Fruit fly (Drosophila melanogaster) whole organism, embryonic: ENCODE data around the gene Ir87a.
A peak's percentile ranks its signal among the peaks of the same experiment; 100 is the strongest.

Experiments used
- Bdp1 ChIP-seq: fragments of 200-800 bp; sonication (Bioruptor generic); optimal IDR thresholded peaks from 3 replicates; lab custom pipeline; 2016; ENCODE audit warnings: missing biosample characterization, missing genetic modification characterization
- CG11456 ChIP-seq: fragments of 200-800 bp; sonication (Bioruptor generic); IDR thresholded peaks from 3 replicates; pipeline ENCODE4 v1.3.6; 2022; ENCODE audit warnings: missing biosample characterization, missing genetic modification characterization
- CG11504 ChIP-seq: fragments of 200-800 bp; sonication (Bioruptor generic); optimal IDR thresholded peaks from 3 replicates; lab custom pipeline; 2019; ENCODE audit warnings: missing biosample characterization, mild to moderate bottlenecking, missing genetic modification characterization, moderate library complexity
- CG12155 ChIP-seq: fragments of 200-800 bp; sonication (Bioruptor generic); optimal IDR thresholded peaks from 3 replicates; lab custom pipeline; 2016; ENCODE audit warnings: missing biosample characterization, missing genetic modification characterization
- CG13894 ChIP-seq: fragments of 200-800 bp; sonication (Bioruptor generic); optimal IDR thresholded peaks from 3 replicates; lab custom pipeline; 2018; ENCODE audit warnings: missing biosample characterization, mild to moderate bottlenecking, missing genetic modification characterization, moderate library complexity
- CG15011 ChIP-seq: fragments of 200-800 bp; sonication (Bioruptor generic); optimal IDR thresholded peaks from 3 replicates; lab custom pipeline; 2018; ENCODE audit warnings: missing biosample characterization, mild to moderate bottlenecking, missing genetic modification characterization
- CG15514 ChIP-seq: fragments of 200-800 bp; sonication (Bioruptor generic); optimal IDR thresholded peaks from 3 replicates; lab custom pipeline; 2017; ENCODE audit warnings: missing biosample characterization, missing genetic modification characterization, mild to moderate bottlenecking, moderate library complexity, missing genetic modification reagents
- CG15601 ChIP-seq: fragments of 200-800 bp; sonication (Bioruptor generic); optimal IDR thresholded peaks from 3 replicates; lab custom pipeline; 2019; ENCODE audit warnings: missing biosample characterization, mild to moderate bottlenecking, missing genetic modification characterization, moderate library complexity
- CG17361 ChIP-seq: fragments of 200-800 bp; sonication (Bioruptor generic); IDR thresholded peaks from 3 replicates; pipeline ENCODE4 v1.3.6; 2022; ENCODE audit warnings: missing biosample characterization, missing genetic modification characterization
- CG17829 ChIP-seq: fragments of 200-800 bp; optimal IDR thresholded peaks from 2 replicates; lab custom pipeline; 2019; ENCODE audit warnings: missing biosample characterization, mild to moderate bottlenecking, missing genetic modification characterization, moderate library complexity
- CG18011 ChIP-seq: fragments of 200-800 bp; sonication (Bioruptor generic); optimal IDR thresholded peaks from 2 replicates; lab custom pipeline; 2017; ENCODE audit warnings: missing biosample characterization, missing genetic modification characterization, mild to moderate bottlenecking, moderate library complexity, missing genotype
- CG1832 ChIP-seq: fragments of 200-800 bp; sonication (Bioruptor generic); optimal IDR thresholded peaks from 2 replicates; lab custom pipeline; 2017; ENCODE audit warnings: missing biosample characterization, mild to moderate bottlenecking, missing genetic modification characterization, inconsistent platforms
- CG2120 ChIP-seq: fragments of 200-800 bp; sonication (Bioruptor generic); optimal IDR thresholded peaks from 3 replicates; lab custom pipeline; 2016; ENCODE audit warnings: missing biosample characterization, missing genetic modification characterization
- CG32532 ChIP-seq: fragments of 200-800 bp; sonication (Bioruptor generic); IDR thresholded peaks from 2 replicates; pipeline ENCODE4 v1.3.6; 2022; ENCODE audit warnings: missing biosample characterization, missing genetic modification characterization
- CG4404 ChIP-seq: fragments of 200-800 bp; sonication (Bioruptor generic); IDR thresholded peaks from 2 replicates; pipeline ENCODE4 v1.3.6; 2022; ENCODE audit warnings: missing biosample characterization, missing genetic modification characterization
- D19A ChIP-seq: fragments of 200-800 bp; optimal IDR thresholded peaks from 3 replicates; lab custom pipeline; 2019; ENCODE audit warnings: missing biosample characterization, mild to moderate bottlenecking, missing genetic modification characterization, moderate library complexity
- Ets97D ChIP-seq: fragments of 200-800 bp; sonication (Bioruptor generic); optimal IDR thresholded peaks from 3 replicates; lab custom pipeline; 2016; ENCODE audit warnings: missing biosample characterization, missing genetic modification characterization
- Hmr ChIP-seq: fragments of 200-800 bp; sonication (Bioruptor generic); optimal IDR thresholded peaks from 3 replicates; lab custom pipeline; 2017; ENCODE audit warnings: mild to moderate bottlenecking, missing biosample characterization, missing genetic modification reagents, missing genetic modification characterization
- Hr39 ChIP-seq: fragments of >200 bp; optimal IDR thresholded peaks from 2 replicates; lab custom pipeline; 2017
- Jarid2 ChIP-seq: fragments of 200-800 bp; sonication (Bioruptor generic); optimal IDR thresholded peaks from 3 replicates; lab custom pipeline; 2017; ENCODE audit warnings: mild to moderate bottlenecking, missing biosample characterization, missing genetic modification reagents, missing genetic modification characterization
- Lpt ChIP-seq: fragments of >200 bp; optimal IDR thresholded peaks from 2 replicates; lab custom pipeline; 2018; ENCODE audit warnings: missing biosample characterization, missing genetic modification characterization
- MESR4 ChIP-seq: fragments of 200-800 bp; sonication (Bioruptor generic); optimal IDR thresholded peaks from 2 replicates; lab custom pipeline; 2018; ENCODE audit warnings: missing biosample characterization, mild to moderate bottlenecking, missing genetic modification characterization, moderate library complexity
- MTF-1 ChIP-seq: fragments of 200-800 bp; sonication (Bioruptor generic); optimal IDR thresholded peaks from 2 replicates; lab custom pipeline; 2018; ENCODE audit warnings: missing biosample characterization, mild to moderate bottlenecking, missing genetic modification characterization, borderline replicate concordance
- Oaz ChIP-seq: fragments of 200-800 bp; sonication (Bioruptor generic); IDR thresholded peaks from 2 replicates; pipeline ENCODE4 v1.3.6; 2022; ENCODE audit warnings: missing biosample characterization, missing genetic modification characterization
- Oli ChIP-seq: fragments of 200-800 bp; sonication (Bioruptor generic); optimal IDR thresholded peaks from 2 replicates; lab custom pipeline; 2018; ENCODE audit warnings: missing biosample characterization, mild to moderate bottlenecking, missing genetic modification characterization, moderate library complexity
- PHDP ChIP-seq: fragments of 200-800 bp; sonication (Bioruptor generic); optimal IDR thresholded peaks from 3 replicates; lab custom pipeline; 2018; ENCODE audit warnings: missing biosample characterization, mild to moderate bottlenecking, missing genetic modification characterization, moderate library complexity
- Usf ChIP-seq: fragments of 200-800 bp; sonication (Bioruptor generic); optimal IDR thresholded peaks from 2 replicates; lab custom pipeline; 2017; ENCODE audit warnings: missing genotype, missing biosample characterization, missing genetic modification characterization
- az2 ChIP-seq: fragments of 200-800 bp; sonication (Bioruptor generic); optimal IDR thresholded peaks from 3 replicates; lab custom pipeline; 2016; ENCODE audit warnings: missing biosample characterization, missing genetic modification characterization
- btn ChIP-seq: fragments of 200-800 bp; sonication (Bioruptor generic); optimal IDR thresholded peaks from 2 replicates; lab custom pipeline; 2016; ENCODE audit warnings: missing biosample characterization, missing genetic modification characterization
- croc ChIP-seq: fragments of 200-800 bp; sonication (Bioruptor generic); conservative IDR thresholded peaks from 3 replicates; pipeline ENCODE4 v1.3.6; 2022; ENCODE audit warnings: missing biosample characterization, missing genetic modification characterization
- da ChIP-seq: fragments of 200-800 bp; sonication (Bioruptor generic); optimal IDR thresholded peaks from 2 replicates; lab custom pipeline; 2016; ENCODE audit warnings: missing biosample characterization, missing genetic modification characterization
- dan ChIP-seq: fragments of 200-800 bp; sonication (Bioruptor generic); IDR thresholded peaks from 2 replicates; pipeline ENCODE4 v1.3.6; 2022; ENCODE audit warnings: missing biosample characterization, missing genetic modification characterization
- dmrt11E ChIP-seq: fragments of 200-800 bp; sonication (Bioruptor generic); optimal IDR thresholded peaks from 3 replicates; lab custom pipeline; 2018; ENCODE audit warnings: missing biosample characterization, mild to moderate bottlenecking, missing genetic modification characterization, moderate library complexity
- gce ChIP-seq: fragments of 200-800 bp; sonication (Bioruptor generic); IDR thresholded peaks from 3 replicates; pipeline ENCODE4 v1.3.6; 2022; ENCODE audit warnings: missing biosample characterization, missing genetic modification characterization
- gem ChIP-seq: fragments of 200-800 bp; sonication (Bioruptor generic); optimal IDR thresholded peaks from 2 replicates; lab custom pipeline; 2019; ENCODE audit warnings: missing biosample characterization, mild to moderate bottlenecking, missing genetic modification characterization, moderate library complexity
- jigr1 ChIP-seq: fragments of 200-800 bp; sonication (Bioruptor generic); IDR thresholded peaks from 3 replicates; pipeline ENCODE4 v1.3.6; 2022; ENCODE audit warnings: missing biosample characterization, missing genetic modification characterization
- jing ChIP-seq: fragments of 200-800 bp; sonication (Bioruptor generic); optimal IDR thresholded peaks from 2 replicates; lab custom pipeline; 2018; ENCODE audit warnings: missing biosample characterization, mild to moderate bottlenecking, missing genetic modification characterization
- jumu ChIP-seq: fragments of 200-800 bp; sonication (Bioruptor generic); optimal IDR thresholded peaks from 3 replicates; lab custom pipeline; 2016; ENCODE audit warnings: missing biosample characterization, missing genetic modification characterization
- kay ChIP-seq: fragments of 200-800 bp; sonication (Bioruptor generic); optimal IDR thresholded peaks from 2 replicates; lab custom pipeline; 2016; ENCODE audit warnings: missing biosample characterization, missing genetic modification characterization
- ken ChIP-seq: fragments of 200-800 bp; sonication (Bioruptor generic); IDR thresholded peaks from 3 replicates; pipeline ENCODE4 v1.3.6; 2022; ENCODE audit warnings: missing biosample characterization, missing genetic modification characterization
- lilli ChIP-seq: fragments of 200-800 bp; sonication (Bioruptor generic); optimal IDR thresholded peaks from 3 replicates; lab custom pipeline; 2016; ENCODE audit warnings: missing biosample characterization, missing genetic modification characterization
- nau ChIP-seq: fragments of 200-800 bp; sonication (Bioruptor generic); optimal IDR thresholded peaks from 3 replicates; lab custom pipeline; 2017; ENCODE audit warnings: missing biosample characterization, mild to moderate bottlenecking, missing genetic modification characterization, missing genetic modification reagents
- nmo ChIP-seq: fragments of 200-800 bp; sonication (Bioruptor generic); optimal IDR thresholded peaks from 2 replicates; lab custom pipeline; 2018; ENCODE audit warnings: missing biosample characterization, mild to moderate bottlenecking, missing genetic modification characterization, moderate library complexity
- org-1 ChIP-seq: fragments of 200-800 bp; sonication (Bioruptor generic); optimal IDR thresholded peaks from 2 replicates; lab custom pipeline; 2017; ENCODE audit warnings: missing biosample characterization, missing genetic modification characterization
- otp ChIP-seq: fragments of 200-800 bp; sonication (Bioruptor generic); IDR thresholded peaks from 3 replicates; pipeline ENCODE4, ENCODE4 v1.3.6; 2022; ENCODE audit warnings: missing biosample characterization, missing genetic modification characterization
- row ChIP-seq: fragments of 200-800 bp; sonication (Bioruptor generic); IDR thresholded peaks from 3 replicates; pipeline ENCODE4 v1.3.6; 2022; ENCODE audit warnings: missing biosample characterization, missing genetic modification characterization
- sisA ChIP-seq: fragments of 200-800 bp; sonication (Bioruptor generic); IDR thresholded peaks from 2 replicates; pipeline ENCODE4 v1.3.6; 2022; ENCODE audit warnings: missing biosample characterization, missing genetic modification characterization
- tgo ChIP-seq: fragments of 200-800 bp; sonication (Bioruptor generic); IDR thresholded peaks from 3 replicates; pipeline ENCODE4 v1.3.6; 2022; ENCODE audit warnings: missing biosample characterization, missing genetic modification characterization
- twi ChIP-seq: fragments of 200-800 bp; optimal IDR thresholded peaks from 2 replicates; lab custom pipeline; 2019; ENCODE audit warnings: missing biosample characterization, mild to moderate bottlenecking, missing genetic modification characterization, moderate library complexity
- tx ChIP-seq: fragments of 200-800 bp; sonication (Bioruptor generic); optimal IDR thresholded peaks from 2 replicates; lab custom pipeline; 2016; ENCODE audit warnings: missing biosample characterization, missing genetic modification characterization
- unpg ChIP-seq: fragments of 200-800 bp; sonication (Bioruptor generic); optimal IDR thresholded peaks from 3 replicates; lab custom pipeline; 2018; ENCODE audit warnings: missing biosample characterization, mild to moderate bottlenecking, missing genetic modification characterization, moderate library complexity

Ir87a gene

dm6 chr3R:13433623-13434022 lies 13.5 kb downstream of the Ir87a start (continued):
- TF ChIP-seq az2 (GFP tag; lab: Kevin White, UChicago) (peak; percentile 84), gce (GFP tag; lab: Robert Waterston, UW) (0 out of 3 replicates have a peak, but pooled peaks have one; percentile 20), CG17829 (tag; lab: Kevin White, UChicago) (peak; percentile 87), sisA (GFP tag; lab: Robert Waterston, UW) (no peak), nmo (GFP tag; lab: Kevin White, UChicago) (peak; percentile 70), jumu (no peak), lilli (GFP tag; lab: Kevin White, UChicago) (peak; percentile 75), tgo (GFP tag; lab: Robert Waterston, UW) (peak; percentile 66; the same call in 2 of the 3 replicates), CG32532 (GFP tag; lab: Robert Waterston, UW) (peak; percentile 75), dan (GFP tag; lab: Robert Waterston, UW) (no peak), CG12155 (GFP tag; lab: Kevin White, UChicago) (peak; percentile 65), da (GFP tag; lab: Kevin White, UChicago) (no peak), CG13894 (tag; lab: Kevin White, UChicago) (no peak), twi (tag; lab: Kevin White, UChicago) (peak; percentile 75), Hmr (GFP tag; lab: Kevin White, UChicago) (peak; percentile 83), Oli (tag; lab: Kevin White, UChicago) (peak; percentile 91), Ets97D (GFP tag; lab: Kevin White, UChicago) (peak; percentile 3), kay (GFP tag; lab: Kevin White, UChicago) (peak; percentile 23), CG4404 (0 out of 2 replicates have a peak, but pooled peaks have one; percentile 35), CG18011 (GFP tag; lab: Kevin White, UChicago) (peak; percentile 75), CG1832 (GFP tag; lab: Kevin White, UChicago) (no peak), unpg (GFP tag; lab: Kevin White, UChicago) (peak; percentile 93), dmrt11E (tag; lab: Kevin White, UChicago) (peak; percentile 87), MTF-1 (GFP tag; lab: Kevin White, UChicago) (peak; percentile 47), MESR4 (GFP tag; lab: Kevin White, UChicago) (peak; percentile 19), CG17361 (GFP tag; lab: Robert Waterston, UW) (peak; percentile 81), CG11456 (GFP tag; lab: Robert Waterston, UW) (0 out of 3 replicates have a peak, but pooled peaks have one; percentile 40), D19A (peak; percentile 78), btn (GFP tag; lab: Kevin White, UChicago) (no peak), jigr1 (GFP tag; lab: Robert Waterston, UW) (no peak), CG11504 (tag; lab: Kevin White, UChicago) (peak; percentile 84), row (GFP tag; lab: Robert Waterston, UW) (peak; percentile 87), org-1 (GFP tag; lab: Kevin White, UChicago) (peak; percentile 81), Oaz (GFP tag; lab: Robert Waterston, UW) (peak; percentile 44; the same call in 1 of the 2 replicates), Lpt (GFP tag; lab: Kevin White, UChicago) (no peak), otp (GFP tag; lab: Robert Waterston, UW) (peak; percentile 81), Hr39 (lab: Kevin White, UChicago) (no peak), CG15514 (peak; percentile 49), Bdp1 (GFP tag; lab: Kevin White, UChicago) (peak; percentile 44), nau (GFP tag; lab: Kevin White, UChicago) (peak; percentile 29), tx (peak; percentile 34), CG15601 (tag; lab: Kevin White, UChicago) (peak; percentile 85), Jarid2 (GFP tag; lab: Kevin White, UChicago) (peak; percentile 2), CG15011 (GFP tag; lab: Kevin White, UChicago) (peak; percentile 51), Usf (GFP tag; lab: Kevin White, UChicago) (peak; percentile 45), ken (GFP tag; lab: Robert Waterston, UW) (peak; percentile 28; the same call in 1 of the 3 replicates), CG2120 (GFP tag; lab: Kevin White, UChicago) (peak; percentile 80), croc (no peak), PHDP (peak; percentile 96), jing (peak; percentile 71), gem (peak; percentile 92)
